Worm (Caenorhabditis elegans) whole organism, L4 larva: Measurements from ENCODE around the gene Y76B12C.8.
A peak's percentile ranks its signal among the peaks of the same experiment; 100 is the strongest.

ENCODE experiments used
- F37D6.2 ChIP-seq: sonication (generic microtip); optimal IDR thresholded peaks from 2 replicates; lab custom pipeline; 2016; ENCODE audit warnings: mild to moderate bottlenecking, missing genetic modification characterization, missing compliant biosample characterization
- F44E2.7 ChIP-seq: fragments of 200-800 bp; sonication (Bioruptor generic); IDR thresholded peaks from 2 replicates; pipeline ENCODE4 v2.1.2; 2022; ENCODE audit warnings: missing genetic modification characterization, missing compliant biosample characterization
- T20F7.1 ChIP-seq: fragments of 200-800 bp; sonication (Bioruptor generic); optimal IDR thresholded peaks from 2 replicates; lab custom pipeline; 2018; ENCODE audit warnings: mild to moderate bottlenecking, missing genetic modification characterization, missing compliant biosample characterization
- Y48G9A.11 ChIP-seq: fragments of 200-800 bp; sonication (Bioruptor generic); IDR thresholded peaks from 2 replicates; pipeline ENCODE4 v1.3.6; 2022; ENCODE audit warnings: missing genetic modification reagents, missing genetic modification characterization, missing compliant biosample characterization
- Y75B8A.6 ChIP-seq: fragments of 200-800 bp; sonication (Bioruptor generic); IDR thresholded peaks from 2 replicates; pipeline ENCODE4 v1.3.6; 2022; ENCODE audit warnings: missing genetic modification reagents, missing genetic modification characterization, missing compliant biosample characterization
- ZK337.2 ChIP-seq: fragments of 200-800 bp; sonication (Bioruptor generic); IDR thresholded peaks from 2 replicates; pipeline ENCODE4 v1.3.6; 2022; ENCODE audit warnings: missing genetic modification reagents, missing genetic modification characterization, missing compliant biosample characterization
- aha-1 ChIP-seq: fragments of 150-350 bp; peaks from one replicate; lab custom pipeline; 2014; ENCODE audit warnings: missing biosample characterization, missing genetic modification characterization
- ama-1 ChIP-seq: fragments of 150-350 bp; optimal IDR thresholded peaks from 2 replicates; lab custom pipeline; 2014; ENCODE audit warnings: inconsistent platforms, mixed read lengths
- ceh-28 ChIP-seq: fragments of 150-350 bp; optimal IDR thresholded peaks from 2 replicates; lab custom pipeline; 2014; ENCODE audit warnings: missing biosample characterization, missing genetic modification reagents, missing genetic modification characterization
- ceh-62 ChIP-seq: sonication (generic microtip); optimal IDR thresholded peaks from 2 replicates; lab custom pipeline; 2017; ENCODE audit warnings: missing biosample characterization, missing genetic modification characterization
- daf-16 ChIP-seq, 3 experiments: sonication (generic microtip); optimal IDR thresholded peaks; 2 replicates each; lab custom pipeline; 2016 to 2017; ENCODE audit warnings: missing genetic modification characterization in 3 of 3, missing genetic modification reagents in 3 of 3, mild to moderate bottlenecking in 2 of 3, missing compliant biosample characterization in 2 of 3, missing biosample characterization in 1 of 3, moderate library complexity in 1 of 3
- daf-8 ChIP-seq: fragments of 200-800 bp; sonication (Bioruptor generic); IDR thresholded peaks from 2 replicates; pipeline ENCODE4 v1.3.6; 2022; ENCODE audit warnings: missing genetic modification characterization, missing compliant biosample characterization
- dpl-1 ChIP-seq: fragments of 150-350 bp; optimal IDR thresholded peaks from 2 replicates; lab custom pipeline; 2014; ENCODE audit warnings: missing biosample characterization, missing genetic modification reagents, missing genetic modification characterization
- duxl-1 ChIP-seq: sonication (generic microtip); optimal IDR thresholded peaks from 2 replicates; lab custom pipeline; 2016; ENCODE audit warnings: mild to moderate bottlenecking, missing genetic modification characterization, moderate library complexity, missing compliant biosample characterization; ENCODE audit not compliant: poor library complexity
- dve-1 ChIP-seq: sonication (generic microtip); optimal IDR thresholded peaks from 2 replicates; lab custom pipeline; 2017; ENCODE audit warnings: antibody characterized with exemption, mild to moderate bottlenecking, missing genetic modification characterization, missing compliant biosample characterization; ENCODE audit not compliant: insufficient read depth
- fos-1 ChIP-seq: fragments of 150-350 bp; optimal IDR thresholded peaks from 2 replicates; lab custom pipeline; 2014; ENCODE audit warnings: missing biosample characterization, missing genetic modification characterization
- gei-8 ChIP-seq: fragments of 200-800 bp; sonication (Bioruptor generic); optimal IDR thresholded peaks from 2 replicates; lab custom pipeline; 2018; ENCODE audit warnings: mild to moderate bottlenecking, missing genetic modification characterization, missing compliant biosample characterization
- hlh-11 ChIP-seq: fragments of 200-800 bp; sonication (Bioruptor generic); optimal IDR thresholded peaks from 2 replicates; lab custom pipeline; 2018; ENCODE audit warnings: mild to moderate bottlenecking, missing genetic modification characterization, missing compliant biosample characterization
- hlh-30 ChIP-seq: sonication (generic microtip); optimal IDR thresholded peaks from 2 replicates; lab custom pipeline; 2017; ENCODE audit warnings: antibody characterized with exemption, mild to moderate bottlenecking, missing genetic modification characterization, missing compliant biosample characterization; ENCODE audit not compliant: insufficient read depth
- jun-1 ChIP-seq: fragments of 150-350 bp; optimal IDR thresholded peaks from 2 replicates; lab custom pipeline; 2014; ENCODE audit warnings: missing biosample characterization, missing genetic modification reagents, missing genetic modification characterization
- lim-7 ChIP-seq: fragments of 200-800 bp; sonication (Bioruptor generic); IDR thresholded peaks from 2 replicates; pipeline ENCODE4 v1.3.6; 2022; ENCODE audit warnings: missing genetic modification characterization, missing compliant biosample characterization
- lin-38 ChIP-seq: fragments of 200-800 bp; sonication (Bioruptor generic); IDR thresholded peaks from 2 replicates; pipeline ENCODE4 v1.3.6; 2022; ENCODE audit warnings: missing genetic modification reagents, missing genetic modification characterization, missing compliant biosample characterization
- lsy-2 ChIP-seq, 2 experiments: fragments of 150-350 bp in 1 of 2; sonication (generic microtip) in 1 of 2; optimal IDR thresholded peaks; 2 replicates each; lab custom pipeline; 2014 to 2017; ENCODE audit warnings: missing biosample characterization in 2 of 2, missing genetic modification characterization in 2 of 2
- mep-1 ChIP-seq: fragments of 150-350 bp; sonication (generic microtip); optimal IDR thresholded peaks from 3 replicates; lab custom pipeline; 2014; ENCODE audit warnings: missing biosample characterization, missing genetic modification characterization
- mes-2 ChIP-seq: sonication (generic microtip); optimal IDR thresholded peaks from 2 replicates; lab custom pipeline; 2016; ENCODE audit warnings: missing genotype, mild to moderate bottlenecking, missing genetic modification characterization, missing compliant biosample characterization; ENCODE audit not compliant: poor library complexity, severe bottlenecking
- nhr-237 ChIP-seq: sonication (generic microtip); optimal IDR thresholded peaks from 2 replicates; lab custom pipeline; 2017; ENCODE audit warnings: missing biosample characterization, missing genetic modification characterization
- nhr-6 ChIP-seq: fragments of 150-350 bp; optimal IDR thresholded peaks from 2 replicates; lab custom pipeline; 2014; ENCODE audit warnings: missing biosample characterization, missing genetic modification characterization
- nhr-76 ChIP-seq: fragments of 150-350 bp; optimal IDR thresholded peaks from 2 replicates; lab custom pipeline; 2014; ENCODE audit warnings: missing biosample characterization, missing genetic modification characterization
- nhr-77 ChIP-seq: fragments of 150-350 bp; optimal IDR thresholded peaks from 2 replicates; lab custom pipeline; 2014; ENCODE audit warnings: missing biosample characterization, missing genetic modification characterization
- pha-4 ChIP-seq, 2 experiments: fragments of 150-350 bp in 1 of 2; fragments of 200-800 bp in 1 of 2; sonication (Bioruptor generic) in 1 of 2; IDR thresholded peaks in 1 of 2; optimal IDR thresholded peaks in 1 of 2; 2 replicates each; pipeline versions ENCODE4 v1.3.6 to Lab custom; 2014 to 2022; ENCODE audit warnings: missing genetic modification characterization in 2 of 2, missing genetic modification reagents in 2 of 2, missing biosample characterization in 1 of 2, missing compliant biosample characterization in 1 of 2
- rbr-2 ChIP-seq: sonication (generic microtip); optimal IDR thresholded peaks from 2 replicates; lab custom pipeline; 2016; ENCODE audit warnings: missing genotype, missing genetic modification characterization, missing compliant biosample characterization
- spr-3 ChIP-seq: fragments of 200-800 bp; sonication (Bioruptor generic); optimal IDR thresholded peaks from 2 replicates; lab custom pipeline; 2018; ENCODE audit warnings: mild to moderate bottlenecking, missing genetic modification characterization, missing compliant biosample characterization
- unc-39 ChIP-seq: sonication (generic microtip); optimal IDR thresholded peaks from 2 replicates; lab custom pipeline; 2017; ENCODE audit warnings: missing biosample characterization, missing genetic modification characterization
- unc-62 ChIP-seq, 3 experiments: fragments of 150-350 bp in 1 of 3; sonication (generic microtip); optimal IDR thresholded peaks in 2 of 3; peaks in 1 of 3; 1 replicate in 1 of 3; 2 replicates in 2 of 3; lab custom pipeline; 2014 to 2017; ENCODE audit warnings: missing biosample characterization in 3 of 3, missing genetic modification characterization in 3 of 3, missing genetic modification reagents in 3 of 3, missing genotype in 1 of 3
- zag-1 ChIP-seq: fragments of 150-350 bp; optimal IDR thresholded peaks from 2 replicates; lab custom pipeline; 2014; ENCODE audit warnings: missing biosample characterization, missing genetic modification characterization
- zfp-3 ChIP-seq: fragments of 200-800 bp; sonication (Bioruptor generic); conservative IDR thresholded peaks from 2 replicates; pipeline ENCODE4 v1.3.6; 2022; ENCODE audit warnings: missing genetic modification reagents, missing genetic modification characterization, missing compliant biosample characterization
- zip-11 ChIP-seq: fragments of 200-800 bp; sonication (Bioruptor generic); IDR thresholded peaks from 2 replicates; pipeline ENCODE4 v1.3.6; 2022; ENCODE audit warnings: missing genetic modification characterization, missing compliant biosample characterization

The Y76B12C.8 gene

DNA sequence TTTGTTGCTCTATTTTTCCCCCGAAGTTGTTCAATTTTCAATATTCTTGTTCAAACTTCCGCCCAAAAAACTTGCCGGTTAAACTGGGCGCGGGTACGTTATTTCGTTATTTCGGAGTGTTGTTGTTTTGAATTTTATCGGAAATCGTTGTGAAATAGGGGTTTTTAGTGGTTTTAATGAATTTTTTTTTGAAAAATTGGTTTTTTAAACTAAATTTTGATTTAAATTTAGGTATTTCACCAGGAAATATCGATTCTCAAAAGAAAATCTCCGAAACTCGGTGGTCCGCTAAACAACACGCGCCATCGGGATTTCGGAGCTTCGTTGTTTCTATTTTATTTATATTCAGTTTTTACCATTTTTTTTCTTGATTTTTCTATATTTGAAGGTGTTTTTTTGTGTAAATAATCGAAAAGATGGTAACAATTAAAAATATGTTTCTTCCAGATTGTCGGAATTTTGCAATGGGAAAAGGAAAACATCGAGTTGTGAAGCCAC, 26.6 kb upstream of the Y76B12C.8 start, which contains the start of gene F52C12.2:
Gene F52C12.2, plus strand, starts transcription at position 448 of the 498 bp plus-strand sequence.
- TF ChIP-seq duxl-1 (tag; lab: Kevin White, UChicago), result peak; percentile 8
- peak; percentile 22 for TF ChIP-seq dve-1
- TF ChIP-seq fos-1 (tag; lab: Kevin White, UChicago), result no peak
- no peak for TF ChIP-seq ceh-28 (tag; lab: Kevin White, UChicago)
- TF ChIP-seq rbr-2 (tag; lab: Kevin White, UChicago), result peak; percentile 38
- TF ChIP-seq nhr-77 (tag; lab: Kevin White, UChicago), result no peak
- TF ChIP-seq Y48G9A.11 (GFP tag; lab: Robert Waterston, UW), result peak; percentile 82
- TF ChIP-seq mes-2, result peak; percentile 37
- peak in 1 of 2 experiments; percentile 58 for TF ChIP-seq lsy-2 (tag; optimal IDR thresholded peaks at IDR 0.05; lab: Kevin White, UChicago)
- no peak for TF ChIP-seq hlh-11 (tag; lab: Kevin White, UChicago)
- peak; percentile 39 for TF ChIP-seq lin-38 (GFP tag; lab: Robert Waterston, UW)
- TF ChIP-seq jun-1, result no peak
- TF ChIP-seq aha-1, result peak; percentile 53
- TF ChIP-seq pha-4 (GFP tag; IDR thresholded peaks at IDR 0.05; lab: Robert Waterston, UW), result no peak
- no peak for TF ChIP-seq pha-4 (tag; optimal IDR thresholded peaks at IDR 0.05; lab: Kevin White, UChicago)
- TF ChIP-seq daf-16 (GFP tag; optimal IDR thresholded peaks at IDR 0.05; lab: Kevin White, UChicago), result no peak
- peak; percentile 27 for TF ChIP-seq daf-16 (tag; optimal IDR thresholded peaks at IDR 0.05; lab: Kevin White, UChicago)
- peak; percentile 100 for TF ChIP-seq T20F7.1 (GFP tag; lab: Kevin White, UChicago)
- peak in 1 of 2 experiments; percentile 39 for TF ChIP-seq unc-62 (GFP tag; optimal IDR thresholded peaks at IDR 0.05 in 1 of 2; lab: Kevin White, UChicago)
- TF ChIP-seq unc-62 (tag; optimal IDR thresholded peaks at IDR 0.05; lab: Kevin White, UChicago), result no peak
- TF ChIP-seq mep-1 (tag; lab: Kevin White, UChicago), result peak; percentile 20
- TF ChIP-seq lim-7 (GFP tag; lab: Robert Waterston, UW), result no peak
- TF ChIP-seq dpl-1 (GFP tag; lab: Kevin White, UChicago), result peak; percentile 82

DNA sequence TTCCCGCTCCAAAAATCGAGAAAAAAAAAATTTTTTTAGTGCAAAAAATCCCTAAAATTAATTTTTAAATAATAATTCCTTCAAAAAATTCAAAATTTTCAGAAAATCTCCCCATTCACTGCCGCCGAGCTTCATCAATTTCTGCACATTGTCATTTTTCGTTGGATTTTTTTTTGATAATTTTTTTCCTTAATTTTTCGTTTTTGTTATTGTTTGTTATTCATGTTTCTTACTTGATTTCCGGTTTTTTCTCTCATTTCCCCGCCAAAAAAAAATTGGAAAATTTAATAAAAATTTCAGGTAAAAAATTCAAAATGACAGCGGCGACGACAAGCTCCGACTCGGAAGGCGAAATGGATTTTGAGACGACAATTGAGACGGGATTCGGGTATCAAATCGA, 23.4 kb upstream of the Y76B12C.8 start, which contains the start of gene F52C12.6:
Gene F52C12.6, plus strand, starts transcription at position 301 of the 400 bp plus-strand sequence.
- TF ChIP-seq gei-8 (GFP tag; lab: Kevin White, UChicago) (no peak), unc-62 (GFP tag; optimal IDR thresholded peaks at IDR 0.05 in 1 of 2; lab: Kevin White, UChicago) (peak in 1 of 2 experiments; percentile 42), unc-62 (tag; optimal IDR thresholded peaks at IDR 0.05; lab: Kevin White, UChicago) (no peak), fos-1 (tag; lab: Kevin White, UChicago) (no peak), nhr-76 (tag; lab: Kevin White, UChicago) (no peak), nhr-237 (no peak)

DNA sequence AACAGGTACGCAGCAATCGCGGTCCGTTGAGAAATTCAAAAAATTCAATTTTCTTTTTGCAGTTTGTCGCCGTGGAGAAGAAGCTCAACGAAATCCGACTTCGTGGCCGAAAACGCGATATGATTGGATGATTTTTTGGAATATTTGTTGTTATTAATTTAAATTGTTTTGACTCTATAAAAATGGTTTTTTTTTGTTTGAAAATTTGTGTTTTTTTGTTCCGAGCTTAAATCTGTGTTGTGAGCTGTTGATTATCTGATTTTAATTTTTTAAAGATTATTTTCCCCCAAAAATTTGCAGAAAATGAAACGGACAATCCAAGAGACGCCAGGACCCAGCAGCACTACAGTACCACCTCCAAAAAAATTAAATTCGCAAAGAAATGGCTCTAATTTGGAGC, 20.2 kb upstream of the Y76B12C.8 start, which contains the start of gene tdpo-1:
Gene tdpo-1, plus strand, starts transcription at position 301 of the 400 bp plus-strand sequence.
- TF ChIP-seq unc-62 (GFP tag; optimal IDR thresholded peaks at IDR 0.05 in 1 of 2; lab: Kevin White, UChicago) (no peak), unc-62 (tag; optimal IDR thresholded peaks at IDR 0.05; lab: Kevin White, UChicago) (no peak), ZK337.2 (no peak), pha-4 (GFP tag; IDR thresholded peaks at IDR 0.05; lab: Robert Waterston, UW) (no peak), pha-4 (tag; optimal IDR thresholded peaks at IDR 0.05; lab: Kevin White, UChicago) (no peak), unc-39 (tag; lab: Kevin White, UChicago) (no peak), zip-11 (GFP tag; lab: Robert Waterston, UW) (no peak), nhr-6 (tag; lab: Kevin White, UChicago) (no peak), lim-7 (GFP tag; lab: Robert Waterston, UW) (no peak), F37D6.2 (tag; lab: Kevin White, UChicago) (no peak), daf-8 (GFP tag; lab: Robert Waterston, UW) (no peak), Y75B8A.6 (GFP tag; lab: Robert Waterston, UW) (no peak), zag-1 (tag; lab: Kevin White, UChicago) (no peak), ceh-62 (no peak)

DNA sequence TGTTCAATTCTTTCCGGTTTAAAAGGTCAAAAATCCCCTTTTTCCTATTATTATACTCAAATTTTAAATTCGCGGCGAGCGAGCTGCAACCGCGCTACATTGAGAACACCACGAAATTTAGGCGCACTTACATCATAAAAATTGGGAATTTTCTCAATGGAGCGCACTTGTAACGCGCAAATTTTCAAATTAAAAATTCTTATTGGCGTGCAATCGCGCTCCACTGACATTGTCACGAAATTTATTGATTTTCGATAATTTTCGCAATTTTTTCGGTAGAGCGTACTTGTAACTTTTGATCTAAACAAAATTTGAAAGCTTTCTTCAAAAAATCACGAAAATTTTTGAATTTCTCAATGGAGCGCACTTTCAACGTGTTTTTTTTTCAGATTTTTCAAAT, 16.5 kb upstream of the Y76B12C.8 start, which contains the start of gene ulp-3:
Gene ulp-3, plus strand, starts transcription at position 388 of the 400 bp plus-strand sequence.
- no peak for TF ChIP-seq lsy-2 (tag; optimal IDR thresholded peaks at IDR 0.05; lab: Kevin White, UChicago)
- TF ChIP-seq ama-1 (lab: Kevin White, UChicago), result no peak
- no peak for TF ChIP-seq ceh-28 (tag; lab: Kevin White, UChicago)
- TF ChIP-seq spr-3 (GFP tag; lab: Kevin White, UChicago), result no peak
- TF ChIP-seq gei-8 (GFP tag; lab: Kevin White, UChicago), result no peak
- TF ChIP-seq lin-38 (GFP tag; lab: Robert Waterston, UW), result peak; percentile 87
- TF ChIP-seq F44E2.7 (GFP tag; lab: Robert Waterston, UW), result no peak
- TF ChIP-seq aha-1, result peak; percentile 41
- no peak for TF ChIP-seq hlh-30
- no peak for TF ChIP-seq zfp-3 (GFP tag; lab: Robert Waterston, UW)
